Worm (Caenorhabditis elegans) whole organism, L4 larva: Measurements from ENCODE around the gene sre-40.

Experiments used
- F44E2.7 ChIP-seq: fragments of 200-800 bp; sonication (Bioruptor generic); IDR thresholded peaks from 2 replicates; pipeline ENCODE4 v2.1.2; 2022; ENCODE audit warnings: missing genetic modification characterization, missing compliant biosample characterization
- F49E8.2 ChIP-seq: sonication (generic microtip); optimal IDR thresholded peaks from 2 replicates; lab custom pipeline; 2016; ENCODE audit warnings: missing compliant biosample characterization, mild to moderate bottlenecking, missing genetic modification characterization, borderline replicate concordance
- T26A8.4 ChIP-seq: fragments of 200-800 bp; sonication (Bioruptor generic); IDR thresholded peaks from 2 replicates; pipeline ENCODE4 v1.3.6; 2022; ENCODE audit warnings: missing genetic modification characterization, missing compliant biosample characterization
- Y48G9A.11 ChIP-seq: fragments of 200-800 bp; sonication (Bioruptor generic); IDR thresholded peaks from 2 replicates; pipeline ENCODE4 v1.3.6; 2022; ENCODE audit warnings: missing genetic modification reagents, missing genetic modification characterization, missing compliant biosample characterization
- ZK546.5 ChIP-seq, 2 experiments: sonication (generic microtip); optimal IDR thresholded peaks; 2 replicates each; lab custom pipeline; 2017; ENCODE audit warnings: missing biosample characterization in 2 of 2, missing genetic modification characterization in 2 of 2
- aha-1 ChIP-seq: fragments of 150-350 bp; peaks from one replicate; lab custom pipeline; 2014; ENCODE audit warnings: missing biosample characterization, missing genetic modification characterization
- daf-16 ChIP-seq, 3 experiments: sonication (generic microtip); optimal IDR thresholded peaks; 2 replicates each; lab custom pipeline; 2016 to 2017; ENCODE audit warnings: missing genetic modification characterization in 3 of 3, missing genetic modification reagents in 3 of 3, mild to moderate bottlenecking in 2 of 3, missing compliant biosample characterization in 2 of 3, missing biosample characterization in 1 of 3, moderate library complexity in 1 of 3
- dmd-6 ChIP-seq: fragments of 200-800 bp; sonication (Bioruptor generic); IDR thresholded peaks from 2 replicates; pipeline ENCODE4 v1.3.6; 2022; ENCODE audit warnings: missing genetic modification reagents, missing genetic modification characterization, missing compliant biosample characterization
- dmd-8 ChIP-seq: fragments of 200-800 bp; sonication (Bioruptor generic); IDR thresholded peaks from 2 replicates; pipeline ENCODE4 v1.3.6; 2022; ENCODE audit warnings: missing genetic modification characterization, missing compliant biosample characterization
- dpl-1 ChIP-seq: fragments of 150-350 bp; optimal IDR thresholded peaks from 2 replicates; lab custom pipeline; 2014; ENCODE audit warnings: missing biosample characterization, missing genetic modification reagents, missing genetic modification characterization
- duxl-1 ChIP-seq: sonication (generic microtip); optimal IDR thresholded peaks from 2 replicates; lab custom pipeline; 2016; ENCODE audit warnings: mild to moderate bottlenecking, missing genetic modification characterization, moderate library complexity, missing compliant biosample characterization; ENCODE audit not compliant: poor library complexity
- dve-1 ChIP-seq: sonication (generic microtip); optimal IDR thresholded peaks from 2 replicates; lab custom pipeline; 2017; ENCODE audit warnings: antibody characterized with exemption, mild to moderate bottlenecking, missing genetic modification characterization, missing compliant biosample characterization; ENCODE audit not compliant: insufficient read depth
- fkh-10 ChIP-seq: fragments of 150-350 bp; optimal IDR thresholded peaks from 2 replicates; lab custom pipeline; 2014; ENCODE audit warnings: missing biosample characterization, missing genetic modification reagents, missing genetic modification characterization
- hif-1 ChIP-seq, 2 experiments: sonication (generic microtip); optimal IDR thresholded peaks; 2 replicates each; lab custom pipeline; 2016 to 2017; ENCODE audit warnings: missing compliant biosample characterization in 2 of 2, missing genetic modification characterization in 2 of 2, missing genetic modification reagents in 2 of 2, missing genotype in 2 of 2, mild to moderate bottlenecking in 1 of 2
- hlh-11 ChIP-seq: fragments of 200-800 bp; sonication (Bioruptor generic); optimal IDR thresholded peaks from 2 replicates; lab custom pipeline; 2018; ENCODE audit warnings: mild to moderate bottlenecking, missing genetic modification characterization, missing compliant biosample characterization
- hlh-30 ChIP-seq: sonication (generic microtip); optimal IDR thresholded peaks from 2 replicates; lab custom pipeline; 2017; ENCODE audit warnings: antibody characterized with exemption, mild to moderate bottlenecking, missing genetic modification characterization, missing compliant biosample characterization; ENCODE audit not compliant: insufficient read depth
- hmg-1.1 ChIP-seq: fragments of 200-800 bp; sonication (Bioruptor generic); IDR thresholded peaks from 2 replicates; pipeline ENCODE4 v1.3.6; 2022; ENCODE audit warnings: missing genetic modification reagents, missing genetic modification characterization, missing compliant biosample characterization
- lin-13 ChIP-seq: fragments of 150-350 bp; optimal IDR thresholded peaks from 2 replicates; lab custom pipeline; 2014; ENCODE audit warnings: missing biosample characterization, missing genetic modification reagents, missing genetic modification characterization
- lin-38 ChIP-seq: fragments of 200-800 bp; sonication (Bioruptor generic); IDR thresholded peaks from 2 replicates; pipeline ENCODE4 v1.3.6; 2022; ENCODE audit warnings: missing genetic modification reagents, missing genetic modification characterization, missing compliant biosample characterization
- lsy-2 ChIP-seq, 2 experiments: fragments of 150-350 bp in 1 of 2; sonication (generic microtip) in 1 of 2; optimal IDR thresholded peaks; 2 replicates each; lab custom pipeline; 2014 to 2017; ENCODE audit warnings: missing biosample characterization in 2 of 2, missing genetic modification characterization in 2 of 2
- mdl-1 ChIP-seq, 2 experiments: fragments of 150-350 bp in 1 of 2; sonication (generic microtip) in 1 of 2; optimal IDR thresholded peaks; 2 replicates each; lab custom pipeline; 2014 to 2017; ENCODE audit warnings: missing biosample characterization in 2 of 2, missing genetic modification characterization in 2 of 2
- mep-1 ChIP-seq: fragments of 150-350 bp; sonication (generic microtip); optimal IDR thresholded peaks from 3 replicates; lab custom pipeline; 2014; ENCODE audit warnings: missing biosample characterization, missing genetic modification characterization
- mes-2 ChIP-seq: sonication (generic microtip); optimal IDR thresholded peaks from 2 replicates; lab custom pipeline; 2016; ENCODE audit warnings: missing genotype, mild to moderate bottlenecking, missing genetic modification characterization, missing compliant biosample characterization; ENCODE audit not compliant: poor library complexity, severe bottlenecking
- mxl-3 ChIP-seq: fragments of 200-800 bp; sonication (Bioruptor generic); optimal IDR thresholded peaks from 2 replicates; lab custom pipeline; 2018; ENCODE audit warnings: mild to moderate bottlenecking, missing genetic modification characterization, missing compliant biosample characterization
- nhr-10 ChIP-seq: fragments of 150-350 bp; optimal IDR thresholded peaks from 2 replicates; lab custom pipeline; 2014; ENCODE audit warnings: missing biosample characterization, missing genetic modification characterization
- nhr-11 ChIP-seq: fragments of 150-350 bp; optimal IDR thresholded peaks from 2 replicates; lab custom pipeline; 2014; ENCODE audit warnings: missing biosample characterization, missing genetic modification characterization
- nhr-111 ChIP-seq: fragments of 200-800 bp; sonication (Bioruptor generic); optimal IDR thresholded peaks from 2 replicates; lab custom pipeline; 2018; ENCODE audit warnings: mild to moderate bottlenecking, missing genetic modification characterization, missing compliant biosample characterization
- nhr-237 ChIP-seq: sonication (generic microtip); optimal IDR thresholded peaks from 2 replicates; lab custom pipeline; 2017; ENCODE audit warnings: missing biosample characterization, missing genetic modification characterization
- nhr-25 ChIP-seq: sonication (generic microtip); optimal IDR thresholded peaks from 2 replicates; lab custom pipeline; 2017; ENCODE audit warnings: missing genetic modification characterization, mild to moderate bottlenecking, missing compliant biosample characterization, antibody characterized with exemption, moderate library complexity, borderline replicate concordance; ENCODE audit not compliant: insufficient read depth
- nhr-28 ChIP-seq: fragments of 150-350 bp; optimal IDR thresholded peaks from 2 replicates; lab custom pipeline; 2014; ENCODE audit warnings: missing biosample characterization, missing genetic modification characterization
- nhr-41 ChIP-seq: fragments of 200-800 bp; sonication (Bioruptor generic); IDR thresholded peaks from 2 replicates; pipeline ENCODE4 v1.3.6; 2022; ENCODE audit warnings: missing genetic modification reagents, missing genetic modification characterization, missing compliant biosample characterization
- nhr-6 ChIP-seq: fragments of 150-350 bp; optimal IDR thresholded peaks from 2 replicates; lab custom pipeline; 2014; ENCODE audit warnings: missing biosample characterization, missing genetic modification characterization
- pha-4 ChIP-seq, 2 experiments: fragments of 150-350 bp in 1 of 2; fragments of 200-800 bp in 1 of 2; sonication (Bioruptor generic) in 1 of 2; IDR thresholded peaks in 1 of 2; optimal IDR thresholded peaks in 1 of 2; 2 replicates each; pipeline versions ENCODE4 v1.3.6 to Lab custom; 2014 to 2022; ENCODE audit warnings: missing genetic modification characterization in 2 of 2, missing genetic modification reagents in 2 of 2, missing biosample characterization in 1 of 2, missing compliant biosample characterization in 1 of 2
- php-3 ChIP-seq: fragments of 200-800 bp; sonication (Bioruptor generic); IDR thresholded peaks from 2 replicates; pipeline ENCODE4 v1.3.6; 2022; ENCODE audit warnings: missing genetic modification reagents, missing genetic modification characterization, missing compliant biosample characterization
- pqm-1 ChIP-seq: sonication (generic microtip); optimal IDR thresholded peaks from 2 replicates; lab custom pipeline; 2017; ENCODE audit warnings: missing biosample characterization, missing genetic modification characterization
- rbr-2 ChIP-seq: sonication (generic microtip); optimal IDR thresholded peaks from 2 replicates; lab custom pipeline; 2016; ENCODE audit warnings: missing genotype, missing genetic modification characterization, missing compliant biosample characterization
- unc-130 ChIP-seq: sonication (generic microtip); optimal IDR thresholded peaks from 2 replicates; lab custom pipeline; 2016; ENCODE audit warnings: missing genetic modification reagents, missing genetic modification characterization, missing compliant biosample characterization
- vab-7 ChIP-seq: fragments of 200-800 bp; sonication (Bioruptor generic); IDR thresholded peaks from 2 replicates; pipeline ENCODE4 v1.3.6; 2022; ENCODE audit warnings: missing genetic modification reagents, missing genetic modification characterization, missing compliant biosample characterization

Gene sre-40

ce11 chrII:4706359-4706871 lies 22.8 kb upstream of the sre-40 start, which contains the start of the genes F10G7.9 and tsn-1:
Gene F10G7.9, minus strand, starts transcription at chrII:4706485.
Gene tsn-1, plus strand, starts transcription at chrII:4706821.
- peak; percentile 11 for TF ChIP-seq duxl-1 (tag; lab: Kevin White, UChicago)
- no peak for TF ChIP-seq php-3 (GFP tag; lab: Robert Waterston, UW)
- TF ChIP-seq pqm-1 (tag; lab: Kevin White, UChicago) = peak; percentile 51
- TF ChIP-seq ZK546.5 (tag; optimal IDR thresholded peaks at IDR 0.05; lab: Kevin White, UChicago) = no peak
- TF ChIP-seq nhr-111 (GFP tag; lab: Kevin White, UChicago) = no peak
- no peak for TF ChIP-seq vab-7 (GFP tag; lab: Robert Waterston, UW)
- TF ChIP-seq mdl-1 (tag; optimal IDR thresholded peaks at IDR 0.05; lab: Kevin White, UChicago) = peak in 1 of 2 experiments; percentile 24
- peak; percentile 46 for TF ChIP-seq nhr-25 (tag; lab: Kevin White, UChicago)
- TF ChIP-seq fkh-10 = peak; percentile 5
- peak; percentile 70 to 97 for TF ChIP-seq lsy-2 (tag; optimal IDR thresholded peaks at IDR 0.05; lab: Kevin White, UChicago)
- peak; percentile 57; the same call in 1 of the 2 replicates for TF ChIP-seq hmg-1.1
- peak; percentile 5 for TF ChIP-seq nhr-11
- no peak for TF ChIP-seq nhr-10 (tag; lab: Kevin White, UChicago)
- peak; percentile 58; the same call in 1 of the 2 replicates for TF ChIP-seq T26A8.4 (GFP tag; lab: Robert Waterston, UW)
- no peak for TF ChIP-seq daf-16 (GFP tag; optimal IDR thresholded peaks at IDR 0.05; lab: Kevin White, UChicago)
- peak; percentile 21 for TF ChIP-seq daf-16 (tag; optimal IDR thresholded peaks at IDR 0.05; lab: Kevin White, UChicago)
- TF ChIP-seq F44E2.7 (GFP tag; lab: Robert Waterston, UW) = no peak
- peak; percentile 64 for TF ChIP-seq hlh-11
- TF ChIP-seq nhr-6 (tag; lab: Kevin White, UChicago) = peak; percentile 67
- TF ChIP-seq mxl-3 (GFP tag; lab: Kevin White, UChicago) = peak; percentile 36
- peak; percentile 73 for TF ChIP-seq hlh-30
- TF ChIP-seq mes-2 (tag; lab: Kevin White, UChicago) = peak; percentile 83
- peak; percentile 0 for TF ChIP-seq rbr-2 (tag; lab: Kevin White, UChicago)
- TF ChIP-seq F49E8.2 (tag; lab: Kevin White, UChicago) = peak; percentile 21
- TF ChIP-seq aha-1 = peak; percentile 87
- TF ChIP-seq unc-130 (GFP tag; lab: Kevin White, UChicago) = peak; percentile 11
- TF ChIP-seq hif-1 (tag; optimal IDR thresholded peaks at IDR 0.05; lab: Kevin White, UChicago) = peak in 1 of 2 experiments; percentile 11
- peak; percentile 59 for TF ChIP-seq dve-1 (tag; lab: Kevin White, UChicago)
- TF ChIP-seq lin-13 (GFP tag; lab: Kevin White, UChicago) = peak; percentile 75
- TF ChIP-seq Y48G9A.11 (GFP tag; lab: Robert Waterston, UW) = peak; percentile 18; the same call in 1 of the 2 replicates
- no peak for TF ChIP-seq dmd-8
- no peak for TF ChIP-seq pha-4 (GFP tag; IDR thresholded peaks at IDR 0.05; lab: Robert Waterston, UW)
- TF ChIP-seq pha-4 (tag; optimal IDR thresholded peaks at IDR 0.05; lab: Kevin White, UChicago) = peak; percentile 23
- TF ChIP-seq nhr-237 = no peak
- peak; percentile 75 for TF ChIP-seq lin-38 (GFP tag; lab: Robert Waterston, UW)
- no peak for TF ChIP-seq nhr-41 (GFP tag; lab: Robert Waterston, UW)
- TF ChIP-seq nhr-28 = peak; percentile 47
- peak; percentile 57 for TF ChIP-seq dmd-6 (GFP tag; lab: Robert Waterston, UW)
- peak; percentile 63 for TF ChIP-seq mep-1 (tag; lab: Kevin White, UChicago)
- TF ChIP-seq dpl-1 (GFP tag; lab: Kevin White, UChicago) = peak; percentile 70
- TF ChIP-seq, all 104 proteins: peak for 29
